Fruit fly (Drosophila melanogaster) whole organism, embryonic: ENCODE results near the gene CG31089.

Experiments
- ATbp ChIP-seq: fragments of 200-800 bp; sonication (Bioruptor generic); optimal IDR thresholded peaks from 2 replicates; lab custom pipeline; 2017; ENCODE audit warnings: missing biosample characterization, mild to moderate bottlenecking, missing genetic modification characterization, missing genetic modification reagents
- Adf1 ChIP-seq: fragments of 200-800 bp; sonication (Bioruptor generic); IDR thresholded peaks from 2 replicates; pipeline ENCODE4 v1.3.6; 2022; ENCODE audit warnings: missing biosample characterization, missing genetic modification characterization
- Antp ChIP-seq: fragments of 200-800 bp; sonication (Bioruptor generic); optimal IDR thresholded peaks from 3 replicates; lab custom pipeline; 2016; ENCODE audit warnings: missing biosample characterization, missing genetic modification characterization
- B-H2 ChIP-seq: fragments of 200-800 bp; sonication (Bioruptor generic); optimal IDR thresholded peaks from 2 replicates; lab custom pipeline; 2018; ENCODE audit warnings: missing biosample characterization, mild to moderate bottlenecking, missing genetic modification characterization
- CG12104 ChIP-seq: fragments of 200-800 bp; sonication (Bioruptor generic); optimal IDR thresholded peaks from 3 replicates; lab custom pipeline; 2016; ENCODE audit warnings: missing biosample characterization, missing genetic modification characterization
- CG13624 ChIP-seq: fragments of 200-800 bp; sonication (Bioruptor generic); optimal IDR thresholded peaks from 2 replicates; lab custom pipeline; 2016; ENCODE audit warnings: missing biosample characterization, missing genetic modification characterization
- CG13775 ChIP-seq: fragments of 200-800 bp; sonication (Bioruptor generic); optimal IDR thresholded peaks from 3 replicates; lab custom pipeline; 2017; ENCODE audit warnings: missing biosample characterization, mild to moderate bottlenecking, missing genetic modification characterization
- CG1529 ChIP-seq: fragments of 200-800 bp; sonication (Bioruptor generic); optimal IDR thresholded peaks from 3 replicates; lab custom pipeline; 2018; ENCODE audit warnings: missing biosample characterization, missing genetic modification characterization
- CG15479 ChIP-seq: fragments of 200-800 bp; sonication (Bioruptor generic); optimal IDR thresholded peaks from 3 replicates; lab custom pipeline; 2019; ENCODE audit warnings: missing biosample characterization, mild to moderate bottlenecking, missing genetic modification characterization, moderate library complexity
- CG15696 ChIP-seq: fragments of 200-800 bp; sonication (Bioruptor generic); optimal IDR thresholded peaks from 2 replicates; lab custom pipeline; 2019; ENCODE audit warnings: missing biosample characterization, mild to moderate bottlenecking, missing genetic modification characterization, moderate library complexity
- CG16779 ChIP-seq: fragments of 200-800 bp; sonication (Bioruptor generic); IDR thresholded peaks from 2 replicates; pipeline ENCODE4 v1.3.6; 2022; ENCODE audit warnings: missing biosample characterization, missing genetic modification characterization
- CG17328 ChIP-seq: fragments of 200-800 bp; sonication (Bioruptor generic); IDR thresholded peaks from 2 replicates; pipeline ENCODE4 v1.3.6; 2022; ENCODE audit warnings: missing biosample characterization, missing genetic modification characterization
- CG2712 ChIP-seq: fragments of 200-800 bp; optimal IDR thresholded peaks from 3 replicates; lab custom pipeline; 2019; ENCODE audit warnings: missing biosample characterization, mild to moderate bottlenecking, missing genetic modification characterization, moderate library complexity
- CG2889 ChIP-seq: fragments of 200-800 bp; sonication (Bioruptor generic); IDR thresholded peaks from 3 replicates; pipeline ENCODE4 v1.3.6; 2022; ENCODE audit warnings: missing biosample characterization, missing genetic modification characterization
- CG30431 ChIP-seq: fragments of 200-800 bp; sonication (Bioruptor generic); optimal IDR thresholded peaks from 2 replicates; lab custom pipeline; 2017; ENCODE audit warnings: missing biosample characterization, missing genetic modification characterization
- CG32532 ChIP-seq: fragments of 200-800 bp; sonication (Bioruptor generic); IDR thresholded peaks from 2 replicates; pipeline ENCODE4 v1.3.6; 2022; ENCODE audit warnings: missing biosample characterization, missing genetic modification characterization
- CG3838 ChIP-seq: fragments of 200-800 bp; sonication (Bioruptor generic); optimal IDR thresholded peaks from 3 replicates; lab custom pipeline; 2016; ENCODE audit warnings: missing biosample characterization, missing genetic modification characterization
- CG4707 ChIP-seq: fragments of 200-800 bp; sonication (Bioruptor generic); optimal IDR thresholded peaks from 2 replicates; lab custom pipeline; 2018; ENCODE audit warnings: missing biosample characterization, mild to moderate bottlenecking, missing genetic modification characterization, moderate library complexity
- CG7372 ChIP-seq: fragments of 200-800 bp; sonication (Bioruptor generic); IDR thresholded peaks from 2 replicates; pipeline ENCODE4 v1.3.6; 2022; ENCODE audit warnings: missing biosample characterization, missing genetic modification characterization
- CG7786 ChIP-seq: fragments of 200-800 bp; sonication (Bioruptor generic); optimal IDR thresholded peaks from 2 replicates; lab custom pipeline; 2016; ENCODE audit warnings: missing biosample characterization, missing genetic modification characterization
- CoRest ChIP-seq: fragments of 200-800 bp; sonication (Bioruptor generic); optimal IDR thresholded peaks from 3 replicates; lab custom pipeline; 2018; ENCODE audit warnings: missing biosample characterization, mild to moderate bottlenecking, missing genetic modification characterization, moderate library complexity
- Fer2 ChIP-seq: fragments of 200-800 bp; sonication (Bioruptor generic); optimal IDR thresholded peaks from 2 replicates; lab custom pipeline; 2018; ENCODE audit warnings: missing biosample characterization, mild to moderate bottlenecking, missing genetic modification characterization, moderate library complexity
- Mad ChIP-seq: fragments of 200-800 bp; sonication (Bioruptor generic); optimal IDR thresholded peaks from 2 replicates; lab custom pipeline; 2016; ENCODE audit warnings: missing biosample characterization, missing genetic modification characterization
- Med ChIP-seq: fragments of 200-800 bp; sonication (Bioruptor generic); peaks from one replicate; lab custom pipeline; 2016; ENCODE audit warnings: missing biosample characterization, missing genetic modification characterization, mild to moderate bottlenecking, inconsistent platforms, moderate library complexity
- Oaz ChIP-seq: fragments of 200-800 bp; sonication (Bioruptor generic); IDR thresholded peaks from 2 replicates; pipeline ENCODE4 v1.3.6; 2022; ENCODE audit warnings: missing biosample characterization, missing genetic modification characterization
- Opbp ChIP-seq: fragments of 200-800 bp; sonication (Bioruptor generic); IDR thresholded peaks from 3 replicates; pipeline ENCODE4 v1.3.6; 2022; ENCODE audit warnings: missing biosample characterization, missing genetic modification characterization; ENCODE audit not compliant: partially characterized antibody
- Optix ChIP-seq: fragments of 200-800 bp; sonication (Bioruptor generic); IDR thresholded peaks from 3 replicates; pipeline ENCODE4 v1.3.6; 2022; ENCODE audit warnings: missing biosample characterization, missing genetic modification characterization
- Scr ChIP-seq: fragments of 200-800 bp; sonication (Bioruptor generic); IDR thresholded peaks from 2 replicates; pipeline ENCODE4 v1.3.6; 2022; ENCODE audit warnings: missing biosample characterization, missing genetic modification characterization; ENCODE audit not compliant: partially characterized antibody
- Spps ChIP-seq: fragments of 200-800 bp; sonication (Bioruptor generic); optimal IDR thresholded peaks from 2 replicates; lab custom pipeline; 2018; ENCODE audit warnings: missing biosample characterization, mild to moderate bottlenecking, missing genetic modification characterization
- al ChIP-seq: fragments of 200-800 bp; sonication (Bioruptor generic); IDR thresholded peaks from 2 replicates; pipeline ENCODE4 v1.3.6; 2022; ENCODE audit warnings: missing biosample characterization, missing genetic modification characterization
- bab2 ChIP-seq: fragments of 200-800 bp; sonication (Bioruptor generic); optimal IDR thresholded peaks from 2 replicates; lab custom pipeline; 2016; ENCODE audit warnings: missing biosample characterization, missing genetic modification characterization
- chm ChIP-seq: fragments of 200-800 bp; sonication (Bioruptor generic); IDR thresholded peaks from 2 replicates; pipeline ENCODE4 v1.3.6; 2022; ENCODE audit warnings: missing biosample characterization, missing genetic modification characterization
- ci ChIP-seq: fragments of 200-800 bp; sonication (Bioruptor generic); IDR thresholded peaks from 3 replicates; pipeline ENCODE4 v1.3.6; 2022; ENCODE audit warnings: missing biosample characterization, missing genetic modification characterization
- corto ChIP-seq: fragments of 200-800 bp; sonication (Bioruptor generic); optimal IDR thresholded peaks from 2 replicates; lab custom pipeline; 2016; ENCODE audit warnings: missing biosample characterization, mild to moderate bottlenecking, missing genetic modification characterization, moderate library complexity
- dati ChIP-seq: fragments of 200-800 bp; sonication (Bioruptor generic); IDR thresholded peaks from 2 replicates; pipeline ENCODE4 v1.3.6; 2022; ENCODE audit warnings: missing biosample characterization, missing genetic modification characterization
- disco-r ChIP-seq: fragments of 200-800 bp; sonication (Bioruptor generic); optimal IDR thresholded peaks from 2 replicates; lab custom pipeline; 2016; ENCODE audit warnings: missing biosample characterization, missing genetic modification characterization
- dpn ChIP-seq, 2 experiments: fragments of 200-800 bp; sonication (Bioruptor generic); optimal IDR thresholded peaks; 3 replicates each; lab custom pipeline; 2016; ENCODE audit warnings: missing biosample characterization in 2 of 2, missing genetic modification characterization in 2 of 2
- dysf ChIP-seq: fragments of 200-800 bp; sonication (Bioruptor generic); IDR thresholded peaks from 3 replicates; pipeline ENCODE4 v1.3.6; 2022; ENCODE audit warnings: missing biosample characterization, missing genetic modification characterization
- fd3F ChIP-seq: fragments of 200-800 bp; sonication (Bioruptor generic); optimal IDR thresholded peaks from 2 replicates; lab custom pipeline; 2018; ENCODE audit warnings: missing biosample characterization, mild to moderate bottlenecking, missing genetic modification characterization, moderate library complexity
- gem ChIP-seq: fragments of 200-800 bp; sonication (Bioruptor generic); optimal IDR thresholded peaks from 2 replicates; lab custom pipeline; 2019; ENCODE audit warnings: missing biosample characterization, mild to moderate bottlenecking, missing genetic modification characterization, moderate library complexity
- grn ChIP-seq: fragments of 200-800 bp; sonication (Bioruptor generic); optimal IDR thresholded peaks from 3 replicates; lab custom pipeline; 2017; ENCODE audit warnings: missing biosample characterization, missing genetic modification characterization
- hth ChIP-seq: fragments of >200 bp; optimal IDR thresholded peaks from 2 replicates; lab custom pipeline; 2017; ENCODE audit warnings: inconsistent platforms
- lilli ChIP-seq: fragments of 200-800 bp; sonication (Bioruptor generic); optimal IDR thresholded peaks from 3 replicates; lab custom pipeline; 2016; ENCODE audit warnings: missing biosample characterization, missing genetic modification characterization
- mirr ChIP-seq: fragments of 200-800 bp; sonication (Bioruptor generic); optimal IDR thresholded peaks from 3 replicates; lab custom pipeline; 2018; ENCODE audit warnings: missing biosample characterization, mild to moderate bottlenecking, missing genetic modification characterization
- phol ChIP-seq: fragments of 200-800 bp; sonication (Bioruptor generic); optimal IDR thresholded peaks from 3 replicates; lab custom pipeline; 2018; ENCODE audit warnings: missing biosample characterization, mild to moderate bottlenecking, missing genetic modification characterization, moderate library complexity
- tap ChIP-seq: fragments of 200-800 bp; optimal IDR thresholded peaks from 3 replicates; lab custom pipeline; 2019; ENCODE audit warnings: missing biosample characterization, mild to moderate bottlenecking, missing genetic modification characterization, moderate library complexity
- ttk ChIP-seq: fragments of 200-800 bp; sonication (Bioruptor generic); IDR thresholded peaks from 2 replicates; pipeline ENCODE4 v2.1.2; 2022; ENCODE audit warnings: missing biosample characterization, missing genetic modification characterization
- twi ChIP-seq: fragments of 200-800 bp; optimal IDR thresholded peaks from 2 replicates; lab custom pipeline; 2019; ENCODE audit warnings: missing biosample characterization, mild to moderate bottlenecking, missing genetic modification characterization, moderate library complexity
- usp ChIP-seq: fragments of >200 bp; optimal IDR thresholded peaks from 2 replicates; lab custom pipeline; 2017; ENCODE audit warnings: missing biosample characterization, missing genetic modification characterization
- vvl ChIP-seq: fragments of 200-800 bp; sonication (Bioruptor generic); IDR thresholded peaks from 2 replicates; pipeline ENCODE4 v1.3.6; 2022; ENCODE audit warnings: missing biosample characterization, missing genetic modification characterization
- wdn ChIP-seq: fragments of 200-800 bp; sonication (Bioruptor generic); IDR thresholded peaks from 2 replicates; pipeline ENCODE4 v1.3.6; 2022; ENCODE audit warnings: missing biosample characterization, missing genetic modification characterization

The CG31089 gene

dm6 chr3R:25880198-25880970 lies 22.1 kb upstream of the CG31089 start (continued):
- peak; percentile 15 for TF ChIP-seq bab2 (GFP tag; lab: Kevin White, UChicago)
- no peak for TF ChIP-seq Oaz (GFP tag; lab: Robert Waterston, UW)
- no peak for TF ChIP-seq wdn (GFP tag; lab: Robert Waterston, UW)
- TF ChIP-seq dysf (GFP tag; lab: Robert Waterston, UW): peak; percentile 49; the same call in 1 of the 3 replicates
- no peak for TF ChIP-seq grn (GFP tag; lab: Kevin White, UChicago)
- no peak for TF ChIP-seq dati
- peak; percentile 81 for TF ChIP-seq gem
- no peak for TF ChIP-seq disco-r (GFP tag; lab: Kevin White, UChicago)
- peak; percentile 56; the same call in 1 of the 2 replicates for TF ChIP-seq chm (GFP tag; lab: Robert Waterston, UW)
- no peak for TF ChIP-seq al (GFP tag; lab: Robert Waterston, UW)
- TF ChIP-seq Optix (GFP tag; lab: Robert Waterston, UW): no peak
- no peak for TF ChIP-seq Adf1 (GFP tag; lab: Robert Waterston, UW)
- TF ChIP-seq tap (tag; lab: Kevin White, UChicago): peak; percentile 45
- 0 out of 2 replicates have a peak, but pooled peaks have one; percentile 40 for TF ChIP-seq CG32532 (GFP tag; lab: Robert Waterston, UW)
- peak; percentile 68 for TF ChIP-seq ci (GFP tag; lab: Robert Waterston, UW)
- TF ChIP-seq CG2712: peak; percentile 75
- TF ChIP-seq CG30431 (GFP tag; lab: Kevin White, UChicago): peak; percentile 11
- peak; percentile 39 for TF ChIP-seq CG13775 (GFP tag; lab: Kevin White, UChicago)
- peak; percentile 39 for TF ChIP-seq Spps (tag; lab: Kevin White, UChicago)
- TF ChIP-seq CoRest (tag; lab: Kevin White, UChicago): peak; percentile 72
- no peak for TF ChIP-seq Scr (GFP tag; lab: Robert Waterston, UW)
- TF ChIP-seq CG7786 (GFP tag; lab: Kevin White, UChicago): no peak
- no peak for TF ChIP-seq B-H2 (GFP tag; lab: Kevin White, UChicago)
- no peak for TF ChIP-seq Opbp (GFP tag; lab: Robert Waterston, UW)
- TF ChIP-seq CG3838: no peak
- 0 out of 2 replicates have a peak, but pooled peaks have one; percentile 5 for TF ChIP-seq ttk (GFP tag; lab: Robert Waterston, UW)
- peak; percentile 68 for TF ChIP-seq phol (tag; lab: Kevin White, UChicago)
- TF ChIP-seq lilli (GFP tag; lab: Kevin White, UChicago): peak; percentile 22
- TF ChIP-seq CG15696 (tag; lab: Kevin White, UChicago): no peak
- no peak for TF ChIP-seq hth (lab: Kevin White, UChicago)
- TF ChIP-seq fd3F: peak; percentile 36
- no peak for TF ChIP-seq corto (GFP tag; lab: Kevin White, UChicago)
- TF ChIP-seq CG13624 (GFP tag; lab: Kevin White, UChicago): no peak
- TF ChIP-seq CG1529 (GFP tag; lab: Kevin White, UChicago): no peak
- TF ChIP-seq mirr (GFP tag; lab: Kevin White, UChicago): no peak
- no peak for TF ChIP-seq CG2889
- TF ChIP-seq CG17328: peak; percentile 51
- no peak for TF ChIP-seq CG15479 (GFP tag; lab: Kevin White, UChicago)
- no peak for TF ChIP-seq CG4707 (GFP tag; lab: Kevin White, UChicago)
- TF ChIP-seq dpn (GFP tag; optimal IDR thresholded peaks at IDR 0.05; lab: Kevin White, UChicago): no peak
- TF ChIP-seq CG16779: no peak
- no peak for TF ChIP-seq Antp (GFP tag; lab: Kevin White, UChicago)
- TF ChIP-seq Mad (GFP tag; lab: Kevin White, UChicago): no peak
- peak; percentile 56 for TF ChIP-seq twi (tag; lab: Kevin White, UChicago)
- TF ChIP-seq ATbp: peak; percentile 21
- peak; percentile 82 for TF ChIP-seq Med (GFP tag; lab: Kevin White, UChicago)
- no peak for TF ChIP-seq CG7372
- peak; percentile 63 for TF ChIP-seq vvl (GFP tag; lab: Robert Waterston, UW)
- no peak for TF ChIP-seq Fer2 (tag; lab: Kevin White, UChicago)
- no peak for TF ChIP-seq CG12104 (GFP tag; lab: Kevin White, UChicago)
- no peak for TF ChIP-seq usp (GFP tag; lab: Kevin White, UChicago)
